Worm (Caenorhabditis elegans) whole organism, L1 larva: ENCODE measurements around the gene F26H11.4.

Experiments
- C04F5.9 ChIP-seq: sonication (generic microtip); optimal IDR thresholded peaks from 2 replicates; lab custom pipeline; 2016; ENCODE audit warnings: missing genetic modification characterization, missing compliant biosample characterization
- F16B12.6 ChIP-seq: fragments of 150-350 bp; optimal IDR thresholded peaks from 2 replicates; lab custom pipeline; 2014; ENCODE audit warnings: missing biosample characterization, missing genetic modification characterization
- aly-2 ChIP-seq: fragments of 150-350 bp; optimal IDR thresholded peaks from 2 replicates; lab custom pipeline; 2014; ENCODE audit warnings: missing biosample characterization, missing genetic modification characterization
- blmp-1 ChIP-seq: fragments of 150-350 bp; optimal IDR thresholded peaks from 2 replicates; lab custom pipeline; 2014; ENCODE audit warnings: missing biosample characterization, missing genetic modification characterization
- ceh-8 ChIP-seq: fragments of 200-800 bp; sonication (Bioruptor generic); optimal IDR thresholded peaks from 2 replicates; lab custom pipeline; 2018; ENCODE audit warnings: mild to moderate bottlenecking, missing genetic modification characterization, moderate library complexity, missing compliant biosample characterization
- ceh-82 ChIP-seq, 3 experiments: fragments of 150-350 bp in 1 of 3; sonication (generic microtip) in 2 of 3; optimal IDR thresholded peaks; 2 replicates each; lab custom pipeline; 2014 to 2017; ENCODE audit warnings: missing biosample characterization in 3 of 3, missing genetic modification characterization in 3 of 3
- ceh-88 ChIP-seq: fragments of 200-800 bp; sonication (Bioruptor generic); IDR thresholded peaks from 2 replicates; pipeline ENCODE4 v1.3.6; 2022; ENCODE audit warnings: missing genetic modification characterization, missing compliant biosample characterization
- dsc-1 ChIP-seq: sonication (generic microtip); optimal IDR thresholded peaks from 2 replicates; lab custom pipeline; 2016; ENCODE audit warnings: mild to moderate bottlenecking, missing genetic modification characterization, missing compliant biosample characterization
- efl-1 ChIP-seq, 4 experiments: fragments of 150-350 bp; optimal IDR thresholded peaks in 3 of 4; peaks in 1 of 4; 1 replicate in 1 of 4; 2 replicates in 3 of 4; lab custom pipeline; 2014; ENCODE audit warnings: missing biosample characterization in 2 of 4, missing genetic modification characterization in 2 of 4, missing genetic modification reagents in 2 of 4
- efl-3 ChIP-seq: fragments of 200-800 bp; sonication (Bioruptor generic); optimal IDR thresholded peaks from 2 replicates; lab custom pipeline; 2018; ENCODE audit warnings: mild to moderate bottlenecking, missing genetic modification characterization, missing compliant biosample characterization
- egl-27 ChIP-seq, 2 experiments: fragments of 150-350 bp in 1 of 2; sonication (generic microtip); optimal IDR thresholded peaks; 3 replicates each; lab custom pipeline; 2017 to 2018; ENCODE audit warnings: missing biosample characterization in 2 of 2, missing genetic modification characterization in 2 of 2, missing genetic modification reagents in 2 of 2
- elt-2 ChIP-seq: sonication (generic microtip); optimal IDR thresholded peaks from 2 replicates; lab custom pipeline; 2016; ENCODE audit warnings: missing genetic modification characterization, mild to moderate bottlenecking, inconsistent platforms, missing compliant biosample characterization, missing genetic modification reagents
- elt-3 ChIP-seq, 6 experiments: fragments of 150-350 bp in 1 of 6; sonication (generic microtip); optimal IDR thresholded peaks; 2 replicates each; lab custom pipeline; 2017 to 2018; ENCODE audit warnings: missing biosample characterization in 6 of 6, missing genetic modification characterization in 6 of 6, inconsistent platforms in 1 of 6
- fkh-10 ChIP-seq: sonication (generic microtip); optimal IDR thresholded peaks from 2 replicates; lab custom pipeline; 2017; ENCODE audit warnings: missing biosample characterization, missing genetic modification reagents, missing genetic modification characterization
- fkh-4 ChIP-seq: sonication (generic microtip); optimal IDR thresholded peaks from 2 replicates; lab custom pipeline; 2016; ENCODE audit warnings: missing compliant biosample characterization, missing genetic modification characterization, borderline replicate concordance
- grh-1 ChIP-seq: fragments of 200-800 bp; sonication (Bioruptor generic); IDR thresholded peaks from 2 replicates; pipeline ENCODE4 v1.3.6; 2022; ENCODE audit warnings: missing genetic modification reagents, missing genetic modification characterization, missing compliant biosample characterization
- hlh-17 ChIP-seq: fragments of 200-800 bp; sonication (Bioruptor generic); optimal IDR thresholded peaks from 2 replicates; lab custom pipeline; 2018; ENCODE audit warnings: missing genetic modification characterization, mild to moderate bottlenecking, missing compliant biosample characterization, moderate library complexity, borderline replicate concordance
- irx-1 ChIP-seq: sonication (generic microtip); optimal IDR thresholded peaks from 2 replicates; lab custom pipeline; 2016; ENCODE audit warnings: missing genetic modification characterization, missing compliant biosample characterization
- lin-15B ChIP-seq: fragments of 150-350 bp; sonication (generic microtip); optimal IDR thresholded peaks from 3 replicates; lab custom pipeline; 2014; ENCODE audit warnings: missing biosample characterization, missing genetic modification characterization
- lin-35 ChIP-seq, 2 experiments: fragments of 150-350 bp; optimal IDR thresholded peaks; 2 replicates each; lab custom pipeline; 2014; ENCODE audit warnings: missing biosample characterization in 2 of 2, missing genetic modification characterization in 2 of 2, missing genetic modification reagents in 2 of 2
- lin-39 ChIP-seq: fragments of 150-350 bp; optimal IDR thresholded peaks from 2 replicates; lab custom pipeline; 2014; ENCODE audit warnings: missing biosample characterization, missing genetic modification reagents, missing genetic modification characterization
- lir-3 ChIP-seq: sonication (generic microtip); optimal IDR thresholded peaks from 2 replicates; lab custom pipeline; 2016; ENCODE audit warnings: mild to moderate bottlenecking, missing genetic modification characterization, moderate library complexity, missing compliant biosample characterization; ENCODE audit not compliant: poor library complexity
- lsy-2 ChIP-seq, 2 experiments: fragments of 150-350 bp; optimal IDR thresholded peaks; 2 replicates each; lab custom pipeline; 2014; ENCODE audit warnings: missing biosample characterization in 2 of 2, missing genetic modification characterization in 2 of 2
- mab-9 ChIP-seq: fragments of 200-800 bp; sonication (Bioruptor generic); IDR thresholded peaks from 2 replicates; pipeline ENCODE4 v1.3.6; 2022; ENCODE audit warnings: missing genetic modification reagents, missing genetic modification characterization, missing compliant biosample characterization
- mdl-1 ChIP-seq, 2 experiments: fragments of 150-350 bp; optimal IDR thresholded peaks; 2 replicates each; lab custom pipeline; 2014 to 2017; ENCODE audit warnings: missing biosample characterization in 2 of 2, missing genetic modification characterization in 2 of 2, inconsistent platforms in 1 of 2
- mep-1 ChIP-seq: fragments of 150-350 bp; optimal IDR thresholded peaks from 2 replicates; lab custom pipeline; 2014; ENCODE audit warnings: missing biosample characterization, missing genetic modification characterization
- nhr-19 ChIP-seq: fragments of 200-800 bp; sonication (Bioruptor generic); conservative IDR thresholded peaks from 2 replicates; pipeline ENCODE4 v1.3.6; 2022; ENCODE audit warnings: missing genetic modification characterization, missing compliant biosample characterization
- nhr-47 ChIP-seq: sonication (generic microtip); optimal IDR thresholded peaks from 2 replicates; lab custom pipeline; 2016; ENCODE audit warnings: mild to moderate bottlenecking, missing genetic modification characterization, moderate library complexity, missing compliant biosample characterization
- nhr-71 ChIP-seq: sonication (generic microtip); optimal IDR thresholded peaks from 2 replicates; lab custom pipeline; 2016; ENCODE audit warnings: mild to moderate bottlenecking, missing genetic modification characterization, moderate library complexity, missing compliant biosample characterization
- nhr-76 ChIP-seq: sonication (generic microtip); optimal IDR thresholded peaks from 2 replicates; lab custom pipeline; 2017; ENCODE audit warnings: missing biosample characterization, missing genetic modification characterization
- nhr-77 ChIP-seq: fragments of 150-350 bp; optimal IDR thresholded peaks from 2 replicates; lab custom pipeline; 2014; ENCODE audit warnings: missing biosample characterization, missing genetic modification characterization
- nhr-85 ChIP-seq: sonication (generic microtip); peaks from one replicate; lab custom pipeline; 2016; ENCODE audit warnings: missing genetic modification characterization, inconsistent platforms, missing compliant biosample characterization
- pag-3 ChIP-seq: sonication (generic microtip); optimal IDR thresholded peaks from 2 replicates; lab custom pipeline; 2017; ENCODE audit warnings: missing genetic modification characterization, mild to moderate bottlenecking, missing compliant biosample characterization, antibody characterized with exemption, borderline replicate concordance; ENCODE audit not compliant: insufficient read depth
- pax-3 ChIP-seq: fragments of 200-800 bp; sonication (Bioruptor generic); optimal IDR thresholded peaks from 2 replicates; lab custom pipeline; 2018; ENCODE audit warnings: mild to moderate bottlenecking, missing genetic modification characterization, moderate library complexity, missing compliant biosample characterization
- pqm-1 ChIP-seq: sonication (generic microtip); optimal IDR thresholded peaks from 3 replicates; lab custom pipeline; 2017; ENCODE audit warnings: missing biosample characterization, missing genetic modification characterization
- sox-4 ChIP-seq: sonication (generic microtip); optimal IDR thresholded peaks from 2 replicates; lab custom pipeline; 2016; ENCODE audit warnings: missing genetic modification characterization, missing compliant biosample characterization
- sup-37 ChIP-seq: fragments of 200-800 bp; sonication (Bioruptor generic); optimal IDR thresholded peaks from 2 replicates; lab custom pipeline; 2018; ENCODE audit warnings: mild to moderate bottlenecking, missing genetic modification characterization, missing compliant biosample characterization
- swsn-7 ChIP-seq: sonication (generic microtip); optimal IDR thresholded peaks from 2 replicates; lab custom pipeline; 2016; ENCODE audit warnings: missing genetic modification characterization, missing compliant biosample characterization
- unc-30 ChIP-seq: sonication (generic microtip); optimal IDR thresholded peaks from 2 replicates; lab custom pipeline; 2017; ENCODE audit warnings: missing biosample characterization, missing genetic modification characterization
- zag-1 ChIP-seq: fragments of 150-350 bp; optimal IDR thresholded peaks from 2 replicates; lab custom pipeline; 2014; ENCODE audit warnings: missing biosample characterization, missing genetic modification characterization

F26H11.4 gene

DNA sequence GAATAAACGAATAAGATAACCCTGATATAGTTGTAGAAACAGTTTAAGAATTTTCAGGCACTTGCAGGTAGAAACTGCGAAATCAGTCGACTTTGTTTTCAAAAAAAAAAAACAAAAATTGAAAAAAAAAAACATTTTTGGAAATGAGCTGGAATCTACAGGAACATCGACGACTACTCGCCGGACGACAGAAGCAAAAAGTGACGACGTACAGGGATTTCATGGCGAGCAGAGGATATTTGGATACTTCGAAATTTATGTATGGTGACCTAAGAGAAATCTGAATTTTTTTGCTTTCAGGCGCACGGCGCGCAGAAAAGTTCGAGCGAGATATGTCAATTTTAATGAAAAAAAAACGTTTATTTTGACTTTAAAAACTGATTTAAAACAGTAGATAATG is 7.3 kb upstream of the F26H11.4 start:
- TF ChIP-seq mep-1: no peak
- TF ChIP-seq ceh-88 (GFP tag; lab: Robert Waterston, UW): no peak
- no peak for TF ChIP-seq pax-3 (tag; lab: Kevin White, UChicago)
- no peak for TF ChIP-seq dsc-1 (tag; lab: Kevin White, UChicago)
- TF ChIP-seq unc-30 (tag; lab: Kevin White, UChicago): no peak
- TF ChIP-seq mab-9 (GFP tag; lab: Robert Waterston, UW): no peak
- TF ChIP-seq lir-3 (tag; lab: Kevin White, UChicago): no peak
- no peak for TF ChIP-seq lin-15B (tag; lab: Kevin White, UChicago)
- no peak for TF ChIP-seq nhr-85 (tag; lab: Kevin White, UChicago)
- no peak for TF ChIP-seq lin-39 (tag; lab: Kevin White, UChicago)
- no peak for TF ChIP-seq ceh-82 (tag; optimal IDR thresholded peaks at IDR 0.05; lab: Kevin White, UChicago)
- TF ChIP-seq egl-27 (tag; optimal IDR thresholded peaks at IDR 0.05; lab: Kevin White, UChicago): no peak
- TF ChIP-seq aly-2 (tag; lab: Kevin White, UChicago): no peak
- TF ChIP-seq swsn-7 (tag; lab: Kevin White, UChicago): no peak
- no peak for TF ChIP-seq pqm-1
- TF ChIP-seq grh-1 (GFP tag; lab: Robert Waterston, UW): no peak

DNA sequence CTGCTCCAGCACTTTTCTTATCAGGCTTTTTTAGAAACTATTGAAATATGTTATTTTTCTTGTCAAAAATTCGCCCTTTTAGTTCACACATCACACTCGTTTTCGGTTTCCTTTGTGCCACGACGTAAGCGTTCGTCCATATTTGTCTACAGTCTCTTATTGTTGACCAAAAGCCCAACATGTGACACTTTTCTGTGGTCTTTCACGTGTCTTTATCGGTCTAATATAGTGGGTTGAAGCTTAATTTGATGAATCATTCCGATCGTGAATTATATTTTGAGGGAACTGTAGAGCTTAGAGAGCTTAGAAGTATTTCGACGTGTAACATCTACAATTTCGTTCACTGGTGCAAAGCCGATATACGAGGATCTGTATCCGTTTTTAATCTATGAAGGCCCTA is 4.1 kb upstream of the F26H11.4 start:
- TF ChIP-seq fkh-10 (GFP tag; lab: Kevin White, UChicago) (no peak), nhr-77 (tag; lab: Kevin White, UChicago) (no peak), mab-9 (GFP tag; lab: Robert Waterston, UW) (no peak), efl-3 (GFP tag; lab: Kevin White, UChicago) (no peak), nhr-71 (tag; lab: Kevin White, UChicago) (no peak), lsy-2 (tag; optimal IDR thresholded peaks at IDR 0.05; lab: Kevin White, UChicago) (no peak), nhr-19 (GFP tag; lab: Robert Waterston, UW) (no peak), zag-1 (tag; lab: Kevin White, UChicago) (no peak), grh-1 (GFP tag; lab: Robert Waterston, UW) (no peak), elt-2 (tag; lab: Kevin White, UChicago) (peak; percentile 10), fkh-4 (tag; lab: Kevin White, UChicago) (no peak), pax-3 (tag; lab: Kevin White, UChicago) (no peak), sup-37 (GFP tag; lab: Kevin White, UChicago) (no peak), C04F5.9 (no peak), elt-3 (tag; optimal IDR thresholded peaks at IDR 0.05; lab: Kevin White, UChicago) (no peak), hlh-17 (GFP tag; lab: Kevin White, UChicago) (no peak), sox-4 (no peak), ceh-8 (no peak), nhr-76 (tag; lab: Kevin White, UChicago) (no peak), F16B12.6 (tag; lab: Kevin White, UChicago) (no peak), nhr-47 (tag; lab: Kevin White, UChicago) (no peak), pag-3 (tag; lab: Kevin White, UChicago) (no peak), mdl-1 (tag; optimal IDR thresholded peaks at IDR 0.05; lab: Kevin White, UChicago) (no peak), lin-35 (GFP tag; optimal IDR thresholded peaks at IDR 0.05; lab: Kevin White, UChicago) (peak in 1 of 2 experiments; percentile 32), unc-30 (tag; lab: Kevin White, UChicago) (no peak), blmp-1 (peak; percentile 4), irx-1 (tag; lab: Kevin White, UChicago) (no peak), dsc-1 (tag; lab: Kevin White, UChicago) (no peak), efl-1 (optimal IDR thresholded peaks at IDR 0.05; lab: Kevin White, UChicago) (no peak), efl-1 (GFP tag; optimal IDR thresholded peaks at IDR 0.05 in 1 of 2; lab: Kevin White, UChicago) (peak in 1 of 2 experiments; percentile 76), ceh-88 (GFP tag; lab: Robert Waterston, UW) (no peak)
